Fruit fly (Drosophila melanogaster): ENCODE results near the gene psd.

Gene psd

DNA sequence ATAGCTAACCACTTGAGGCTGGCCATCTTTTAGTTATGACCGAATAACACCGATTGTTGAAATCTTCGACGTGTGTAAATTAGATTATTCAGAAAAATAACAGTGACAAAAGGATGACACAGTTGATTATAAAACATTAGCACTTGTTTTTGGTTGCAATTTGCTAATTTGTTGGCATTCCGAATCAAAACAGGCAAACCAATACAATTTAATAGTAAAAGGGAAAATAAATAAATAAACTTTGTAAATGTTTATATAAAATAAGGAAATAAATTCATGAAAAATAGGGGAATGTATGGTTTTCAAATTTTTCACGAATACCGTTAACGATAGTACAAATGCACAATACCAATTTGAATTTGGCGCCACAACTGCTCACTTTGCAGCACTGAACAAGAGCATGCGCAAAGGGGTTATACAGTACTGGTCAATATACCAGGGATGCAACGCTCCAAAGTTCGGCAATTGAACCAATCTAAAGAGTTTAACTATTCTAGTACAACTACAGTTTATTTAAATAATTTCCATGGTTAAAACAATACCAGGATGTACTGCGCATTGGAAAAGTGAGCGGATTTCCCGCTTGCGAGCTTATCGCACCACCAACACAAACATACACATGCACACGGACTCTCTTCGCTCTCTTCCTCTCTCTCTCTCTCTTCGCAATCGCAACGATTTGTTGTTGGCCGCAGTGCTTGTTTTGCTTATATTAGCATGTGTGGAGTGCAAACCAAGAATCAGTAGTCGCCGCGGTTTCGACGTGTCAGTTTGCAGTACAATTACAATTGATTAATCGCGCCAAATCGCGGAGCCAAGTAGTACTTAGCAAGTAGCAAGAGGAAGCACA, 21.3 kb downstream of the psd start, which contains the start of the genes Sfp26Ad and Gpdh1 (continued):
- TF ChIP-seq CG8359 (GFP tag; optimal IDR thresholded peaks at IDR 0.05; ENCODE audit: borderline replicate concordance) (no peak), CG18262 (tag; optimal IDR thresholded peaks at IDR 0.05) (peak; percentile 63), CG11085 (GFP tag; IDR thresholded peaks at IDR 0.05) (peak; percentile 56; the same call in 1 of the 2 replicates), CTCF (GFP tag; optimal IDR thresholded peaks at IDR 0.05) (no peak), Lhr (GFP tag; optimal IDR thresholded peaks at IDR 0.05) (peak; percentile 55), dysf (GFP tag; IDR thresholded peaks at IDR 0.05) (peak; percentile 67; the same call in 2 of the 3 replicates), HmgZ (tag; optimal IDR thresholded peaks at IDR 0.05) (peak; percentile 80), D (optimal IDR thresholded peaks at IDR 0.05) (no peak), D (GFP tag; optimal IDR thresholded peaks at IDR 0.05) (peak; percentile 47), gcm2 (GFP tag; optimal IDR thresholded peaks at IDR 0.05) (peak; percentile 57), hbn (GFP tag; IDR thresholded peaks at IDR 0.05; ENCODE audit: partially characterized antibody) (no peak; the same call in 1 of the 2 replicates), Elba2 (GFP tag; optimal IDR thresholded peaks at IDR 0.05) (peak; percentile 72), tio (GFP tag; optimal IDR thresholded peaks at IDR 0.05) (peak; percentile 48), HLH4C (GFP tag; IDR thresholded peaks at IDR 0.05; ENCODE audit: partially characterized antibody) (peak; percentile 44; the same call in 2 of the 3 replicates), oc (tag; optimal IDR thresholded peaks at IDR 0.05) (peak; percentile 46), MBD-R2 (GFP tag; IDR thresholded peaks at IDR 0.05) (peak; percentile 75), Hmx (GFP tag; optimal IDR thresholded peaks at IDR 0.05) (peak; percentile 6), tap (tag; optimal IDR thresholded peaks at IDR 0.05) (no peak), GATAe (GFP tag; conservative IDR thresholded peaks at IDR 0.05) (no peak), dati (GFP tag; IDR thresholded peaks at IDR 0.05) (no peak), bcd (GFP tag; optimal IDR thresholded peaks at IDR 0.05) (peak; percentile 73), Pdp1 (GFP tag; optimal IDR thresholded peaks at IDR 0.05) (peak; percentile 39 to 72), CG31441 (GFP tag; IDR thresholded peaks at IDR 0.05) (peak; percentile 50), CG42726 (GFP tag; IDR thresholded peaks at IDR 0.05; ENCODE audit: partially characterized antibody) (0 out of 2 replicates have a peak, but pooled peaks have one; percentile 17), MESR4 (GFP tag; optimal IDR thresholded peaks at IDR 0.05) (peak; percentile 65), Blimp-1 (GFP tag; optimal IDR thresholded peaks at IDR 0.05) (peak; percentile 65), Dll (GFP tag; IDR thresholded peaks at IDR 0.05; ENCODE audit: partially characterized antibody) (peak; percentile 77), CG2120 (GFP tag; optimal IDR thresholded peaks at IDR 0.05) (peak; percentile 88), CG3163 (GFP tag; optimal IDR thresholded peaks at IDR 0.05) (peak; percentile 80), CG9437 (GFP tag; optimal IDR thresholded peaks at IDR 0.05) (peak; percentile 17), CG13287 (GFP tag; IDR thresholded peaks at IDR 0.05; ENCODE audit: partially characterized antibody) (peak; percentile 67), corto (GFP tag; optimal IDR thresholded peaks at IDR 0.05) (peak; percentile 75), CG32532 (GFP tag; IDR thresholded peaks at IDR 0.05) (peak; percentile 80), abd-A (tag; optimal IDR thresholded peaks at IDR 0.05) (no peak), CG2712 (tag; optimal IDR thresholded peaks at IDR 0.05) (peak; percentile 68), CG13424 (tag; optimal IDR thresholded peaks at IDR 0.05) (peak; percentile 66), caup (GFP tag; optimal IDR thresholded peaks at IDR 0.05; ENCODE audit: severe bottlenecking) (peak; percentile 85), Hr3 (GFP tag; optimal IDR thresholded peaks at IDR 0.05) (peak; percentile 70), Dad (GFP tag; optimal IDR thresholded peaks at IDR 0.05) (peak; percentile 79), chinmo (GFP tag; IDR thresholded peaks at IDR 0.05; ENCODE audit: partially characterized antibody) (peak; percentile 94; the same call in 3 of the 4 replicates), CG7928 (GFP tag; optimal IDR thresholded peaks at IDR 0.05) (peak; percentile 99), CG8388 (GFP tag; optimal IDR thresholded peaks at IDR 0.05) (peak; percentile 66), CG10431 (GFP tag; optimal IDR thresholded peaks at IDR 0.05) (no peak), dm (GFP tag; optimal IDR thresholded peaks at IDR 0.05) (no peak), CG10543 (GFP tag; optimal IDR thresholded peaks at IDR 0.05) (peak; percentile 68), CG14667 (GFP tag; IDR thresholded peaks at IDR 0.05) (peak; percentile 45), NK7.1 (GFP tag; optimal IDR thresholded peaks at IDR 0.05) (peak; percentile 51), CG15479 (GFP tag; optimal IDR thresholded peaks at IDR 0.05) (peak; percentile 90)

All from whole organism, embryonic.